Worm (Caenorhabditis elegans) whole organism, L1 larva: ENCODE data around the gene pcs-1.

Experiments
- C04F5.9 ChIP-seq: sonication (generic microtip); optimal IDR thresholded peaks from 2 replicates; lab custom pipeline; 2016; ENCODE audit warnings: missing genetic modification characterization, missing compliant biosample characterization
- C34B4.2 ChIP-seq: sonication (generic microtip); optimal IDR thresholded peaks from 2 replicates; lab custom pipeline; 2017; ENCODE audit warnings: mild to moderate bottlenecking, missing genetic modification characterization, missing compliant biosample characterization
- aly-2 ChIP-seq: fragments of 150-350 bp; optimal IDR thresholded peaks from 2 replicates; lab custom pipeline; 2014; ENCODE audit warnings: missing biosample characterization, missing genetic modification characterization
- ama-1 ChIP-seq: fragments of 150-350 bp; optimal IDR thresholded peaks from 2 replicates; lab custom pipeline; 2014
- ceh-63 ChIP-seq: fragments of 200-800 bp; sonication (Bioruptor generic); optimal IDR thresholded peaks from 2 replicates; lab custom pipeline; 2018; ENCODE audit warnings: mild to moderate bottlenecking, missing genetic modification characterization, missing compliant biosample characterization
- ceh-82 ChIP-seq, 3 experiments: fragments of 150-350 bp in 1 of 3; sonication (generic microtip) in 2 of 3; optimal IDR thresholded peaks; 2 replicates each; lab custom pipeline; 2014 to 2017; ENCODE audit warnings: missing biosample characterization in 3 of 3, missing genetic modification characterization in 3 of 3
- ces-1 ChIP-seq: fragments of 150-350 bp; optimal IDR thresholded peaks from 2 replicates; lab custom pipeline; 2014; ENCODE audit warnings: missing biosample characterization, missing genetic modification reagents, missing genetic modification characterization
- efl-3 ChIP-seq: fragments of 200-800 bp; sonication (Bioruptor generic); optimal IDR thresholded peaks from 2 replicates; lab custom pipeline; 2018; ENCODE audit warnings: mild to moderate bottlenecking, missing genetic modification characterization, missing compliant biosample characterization
- elt-2 ChIP-seq: sonication (generic microtip); optimal IDR thresholded peaks from 2 replicates; lab custom pipeline; 2016; ENCODE audit warnings: missing genetic modification characterization, mild to moderate bottlenecking, inconsistent platforms, missing compliant biosample characterization, missing genetic modification reagents
- fkh-10 ChIP-seq: sonication (generic microtip); optimal IDR thresholded peaks from 2 replicates; lab custom pipeline; 2017; ENCODE audit warnings: missing biosample characterization, missing genetic modification reagents, missing genetic modification characterization
- fkh-4 ChIP-seq: sonication (generic microtip); optimal IDR thresholded peaks from 2 replicates; lab custom pipeline; 2016; ENCODE audit warnings: missing compliant biosample characterization, missing genetic modification characterization, borderline replicate concordance
- fkh-8 ChIP-seq: sonication (generic microtip); optimal IDR thresholded peaks from 2 replicates; lab custom pipeline; 2016; ENCODE audit warnings: mild to moderate bottlenecking, missing genetic modification characterization, missing compliant biosample characterization
- fos-1 ChIP-seq: fragments of 150-350 bp; optimal IDR thresholded peaks from 2 replicates; lab custom pipeline; 2014; ENCODE audit warnings: missing biosample characterization, missing genetic modification characterization
- grh-1 ChIP-seq: fragments of 200-800 bp; sonication (Bioruptor generic); IDR thresholded peaks from 2 replicates; pipeline ENCODE4 v1.3.6; 2022; ENCODE audit warnings: missing genetic modification reagents, missing genetic modification characterization, missing compliant biosample characterization
- hlh-4 ChIP-seq: sonication (generic microtip); optimal IDR thresholded peaks from 2 replicates; lab custom pipeline; 2016; ENCODE audit warnings: mild to moderate bottlenecking, missing genetic modification characterization, missing compliant biosample characterization
- hpl-2 ChIP-seq: fragments of 150-350 bp; optimal IDR thresholded peaks from 2 replicates; lab custom pipeline; 2014; ENCODE audit warnings: missing biosample characterization, missing genetic modification reagents, missing genetic modification characterization
- lin-13 ChIP-seq: fragments of 150-350 bp; optimal IDR thresholded peaks from 2 replicates; lab custom pipeline; 2014; ENCODE audit warnings: missing biosample characterization, missing genetic modification reagents, missing genetic modification characterization
- lin-14 ChIP-seq: fragments of 200-800 bp; sonication (Bioruptor generic); optimal IDR thresholded peaks from 2 replicates; lab custom pipeline; 2018; ENCODE audit warnings: mild to moderate bottlenecking, missing genetic modification characterization, moderate library complexity, missing compliant biosample characterization
- lin-15B ChIP-seq: fragments of 150-350 bp; sonication (generic microtip); optimal IDR thresholded peaks from 3 replicates; lab custom pipeline; 2014; ENCODE audit warnings: missing biosample characterization, missing genetic modification characterization
- lin-39 ChIP-seq: fragments of 150-350 bp; optimal IDR thresholded peaks from 2 replicates; lab custom pipeline; 2014; ENCODE audit warnings: missing biosample characterization, missing genetic modification reagents, missing genetic modification characterization
- mab-9 ChIP-seq: fragments of 200-800 bp; sonication (Bioruptor generic); IDR thresholded peaks from 2 replicates; pipeline ENCODE4 v1.3.6; 2022; ENCODE audit warnings: missing genetic modification reagents, missing genetic modification characterization, missing compliant biosample characterization
- nhr-11 ChIP-seq: fragments of 150-350 bp; optimal IDR thresholded peaks from 2 replicates; lab custom pipeline; 2014; ENCODE audit warnings: missing biosample characterization, missing genetic modification characterization
- nhr-20 ChIP-seq: sonication (generic microtip); optimal IDR thresholded peaks from 2 replicates; lab custom pipeline; 2016; ENCODE audit warnings: mild to moderate bottlenecking, missing genetic modification characterization, missing compliant biosample characterization
- nhr-237 ChIP-seq: fragments of 150-350 bp; optimal IDR thresholded peaks from 2 replicates; lab custom pipeline; 2014; ENCODE audit warnings: missing biosample characterization, missing genetic modification characterization
- nhr-28 ChIP-seq: fragments of 150-350 bp; optimal IDR thresholded peaks from 2 replicates; lab custom pipeline; 2014; ENCODE audit warnings: missing biosample characterization, missing genetic modification characterization
- nhr-76 ChIP-seq: sonication (generic microtip); optimal IDR thresholded peaks from 2 replicates; lab custom pipeline; 2017; ENCODE audit warnings: missing biosample characterization, missing genetic modification characterization
- nhr-90 ChIP-seq: sonication (generic microtip); optimal IDR thresholded peaks from 2 replicates; lab custom pipeline; 2016; ENCODE audit warnings: mild to moderate bottlenecking, missing genetic modification characterization, missing compliant biosample characterization; ENCODE audit not compliant: poor library complexity
- pag-3 ChIP-seq: sonication (generic microtip); optimal IDR thresholded peaks from 2 replicates; lab custom pipeline; 2017; ENCODE audit warnings: missing genetic modification characterization, mild to moderate bottlenecking, missing compliant biosample characterization, antibody characterized with exemption, borderline replicate concordance; ENCODE audit not compliant: insufficient read depth
- pax-3 ChIP-seq: fragments of 200-800 bp; sonication (Bioruptor generic); optimal IDR thresholded peaks from 2 replicates; lab custom pipeline; 2018; ENCODE audit warnings: mild to moderate bottlenecking, missing genetic modification characterization, moderate library complexity, missing compliant biosample characterization
- pqm-1 ChIP-seq: sonication (generic microtip); optimal IDR thresholded peaks from 3 replicates; lab custom pipeline; 2017; ENCODE audit warnings: missing biosample characterization, missing genetic modification characterization
- rnt-1 ChIP-seq: sonication (generic microtip); optimal IDR thresholded peaks from 2 replicates; lab custom pipeline; 2016; ENCODE audit warnings: mild to moderate bottlenecking, missing genetic modification characterization, moderate library complexity, missing compliant biosample characterization
- skn-1 ChIP-seq: fragments of 150-350 bp; optimal IDR thresholded peaks from 2 replicates; lab custom pipeline; 2014; ENCODE audit warnings: missing biosample characterization, missing genetic modification characterization
- tbx-2 ChIP-seq: sonication (generic microtip); optimal IDR thresholded peaks from 2 replicates; lab custom pipeline; 2016; ENCODE audit warnings: missing genetic modification characterization, missing compliant biosample characterization
- tlp-1 ChIP-seq: fragments of 150-350 bp; optimal IDR thresholded peaks from 2 replicates; lab custom pipeline; 2014; ENCODE audit warnings: missing biosample characterization, missing genetic modification characterization
- unc-30 ChIP-seq: sonication (generic microtip); optimal IDR thresholded peaks from 2 replicates; lab custom pipeline; 2017; ENCODE audit warnings: missing biosample characterization, missing genetic modification characterization
- unc-86 ChIP-seq: sonication (generic microtip); optimal IDR thresholded peaks from 2 replicates; lab custom pipeline; 2016; ENCODE audit warnings: missing genetic modification characterization, missing compliant biosample characterization
- vab-15 ChIP-seq: sonication (generic microtip); optimal IDR thresholded peaks from 2 replicates; lab custom pipeline; 2017; ENCODE audit warnings: missing genotype, mild to moderate bottlenecking, missing genetic modification characterization, missing compliant biosample characterization
- xbp-1 ChIP-seq: sonication (generic microtip); optimal IDR thresholded peaks from 2 replicates; lab custom pipeline; 2016; ENCODE audit warnings: missing genetic modification characterization, missing compliant biosample characterization
- zag-1 ChIP-seq: fragments of 150-350 bp; optimal IDR thresholded peaks from 2 replicates; lab custom pipeline; 2014; ENCODE audit warnings: missing biosample characterization, missing genetic modification characterization
- ztf-11 ChIP-seq, 2 experiments: sonication (generic microtip); optimal IDR thresholded peaks; 2 replicates each; lab custom pipeline; 2016 to 2017; ENCODE audit warnings: missing genetic modification characterization in 2 of 2, missing biosample characterization in 1 of 2, missing compliant biosample characterization in 1 of 2

The pcs-1 gene

DNA sequence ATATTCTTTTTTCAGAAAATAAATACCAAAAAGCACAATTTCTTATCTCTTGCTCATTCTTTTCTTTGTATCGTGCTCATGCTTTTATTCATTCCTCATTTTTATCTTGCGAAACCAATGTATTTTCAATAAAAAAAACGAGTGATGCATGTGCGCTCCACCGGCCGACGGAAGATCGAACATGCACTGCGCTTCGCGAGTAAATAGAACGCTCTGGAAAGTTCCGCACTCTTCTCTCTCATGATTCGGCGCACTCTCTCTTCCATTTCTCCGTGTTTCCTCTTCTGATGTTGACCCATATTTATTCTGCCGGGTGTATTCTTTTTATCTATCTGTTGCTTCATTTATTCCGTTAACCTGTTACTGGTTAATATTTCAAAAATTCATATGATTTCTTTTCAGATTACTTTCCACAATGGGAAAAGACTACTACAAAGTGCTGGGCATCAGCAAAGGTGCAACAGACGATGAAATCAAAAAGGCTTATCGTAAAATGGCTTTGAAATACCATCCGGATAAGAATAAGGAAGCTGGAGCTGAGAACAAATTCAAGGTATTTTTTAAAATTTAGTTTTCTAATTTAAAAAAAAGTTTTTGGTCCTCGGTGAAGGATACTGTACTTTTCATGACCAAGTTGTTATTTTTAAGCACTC, 32.1 kb downstream of the pcs-1 start, which contains the start of gene dnj-13 (continued):
- TF ChIP-seq rnt-1 (peak; percentile 88), lin-15B (peak; percentile 84), C04F5.9 (tag; lab: Kevin White, UChicago) (peak; percentile 86), zag-1 (tag; lab: Kevin White, UChicago) (no peak), ztf-11 (tag; optimal IDR thresholded peaks at IDR 0.05; lab: Kevin White, UChicago) (peak in 1 of 2 experiments; percentile 88), vab-15 (tag; lab: Kevin White, UChicago) (peak; percentile 67), lin-14 (GFP tag; lab: Kevin White, UChicago) (peak; percentile 99), nhr-28 (tag; lab: Kevin White, UChicago) (no peak), aly-2 (peak; percentile 74), nhr-90 (tag; lab: Kevin White, UChicago) (peak; percentile 98), tbx-2 (peak; percentile 95), grh-1 (peak; percentile 95), hlh-4 (no peak), ceh-82 (tag; optimal IDR thresholded peaks at IDR 0.05; lab: Kevin White, UChicago) (peak; percentile 92 to 97 (median 94)), C34B4.2 (tag; lab: Kevin White, UChicago) (peak; percentile 50), fos-1 (tag; lab: Kevin White, UChicago) (peak; percentile 85), pag-3 (tag; lab: Kevin White, UChicago) (no peak), nhr-76 (tag; lab: Kevin White, UChicago) (peak; percentile 64), nhr-20 (tag; lab: Kevin White, UChicago) (peak; percentile 99), skn-1 (tag; lab: Kevin White, UChicago) (peak; percentile 93), ces-1 (GFP tag; lab: Kevin White, UChicago) (no peak), ama-1 (lab: Kevin White, UChicago) (peak; percentile 0), unc-30 (peak; percentile 10), fkh-4 (peak; percentile 55), elt-2 (tag; lab: Kevin White, UChicago) (peak; percentile 87), tlp-1 (peak; percentile 45), lin-39 (tag; lab: Kevin White, UChicago) (peak; percentile 77), ceh-63 (GFP tag; lab: Kevin White, UChicago) (no peak), pqm-1 (no peak), mab-9 (GFP tag; lab: Robert Waterston, UW) (peak; percentile 96), lin-13 (GFP tag; lab: Kevin White, UChicago) (peak; percentile 93), hpl-2 (peak; percentile 22), pax-3 (peak; percentile 95)
- TF ChIP-seq, all 84 proteins: peak for 68

DNA sequence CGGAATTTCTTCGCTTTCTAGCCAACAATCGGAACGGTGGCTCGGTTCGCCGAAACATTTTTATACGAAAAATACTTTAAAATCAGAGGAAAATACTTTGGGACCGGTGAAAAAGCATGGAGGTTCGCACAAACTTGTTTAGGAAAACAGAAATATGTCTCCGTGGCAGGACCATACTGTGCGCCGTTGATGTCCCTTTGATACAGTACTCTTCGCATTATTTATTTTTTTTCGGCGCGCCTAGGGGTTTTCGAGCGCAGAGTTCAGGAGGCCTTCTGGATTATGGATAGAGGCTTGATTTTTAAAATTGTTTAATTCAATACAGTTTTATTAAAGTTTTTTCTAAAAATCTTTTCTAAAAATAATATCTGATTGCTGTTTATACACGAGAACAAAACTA, 32.8 kb downstream of the pcs-1 start, which contains the start of gene F54D5.9:
Gene F54D5.9, minus strand, starts transcription at position 115 of the 400 bp plus-strand sequence.
- TF ChIP-seq unc-86 (tag; lab: Kevin White, UChicago) (no peak), xbp-1 (no peak), skn-1 (tag; lab: Kevin White, UChicago) (no peak), lin-14 (GFP tag; lab: Kevin White, UChicago) (no peak), aly-2 (no peak)
- TF ChIP-seq, all 84 proteins: peak for 0

DNA sequence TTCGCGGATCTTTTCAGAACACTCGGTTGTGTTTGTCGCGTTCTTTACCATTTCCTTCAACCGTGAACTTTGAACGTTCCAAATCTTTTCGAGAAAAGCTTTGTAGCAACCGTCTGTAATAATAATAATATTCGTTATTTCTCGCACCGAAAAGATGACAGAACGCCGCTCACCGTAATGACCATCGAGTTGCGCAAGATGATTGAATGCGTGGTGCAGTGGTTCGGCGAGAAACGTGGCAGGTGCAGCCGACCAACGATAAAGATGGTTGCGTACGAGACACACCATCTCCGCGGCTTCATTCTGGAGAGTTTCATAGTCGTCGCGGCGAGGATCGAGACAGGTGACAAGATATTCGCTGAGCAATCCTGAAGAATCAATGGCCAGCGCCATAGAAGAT, 34.6 kb downstream of the pcs-1 start:
- no peak for TF ChIP-seq ceh-82 (tag; optimal IDR thresholded peaks at IDR 0.05; lab: Kevin White, UChicago)
- TF ChIP-seq fkh-8 (tag; lab: Kevin White, UChicago) = no peak
- TF ChIP-seq zag-1 (tag; lab: Kevin White, UChicago) = no peak
- TF ChIP-seq nhr-237 = no peak
- no peak for TF ChIP-seq xbp-1
- TF ChIP-seq nhr-11 = no peak
- no peak for TF ChIP-seq lin-39 (tag; lab: Kevin White, UChicago)
- no peak for TF ChIP-seq efl-3 (GFP tag; lab: Kevin White, UChicago)
- TF ChIP-seq fkh-10 = no peak
- TF ChIP-seq, all 84 proteins: peak for 0
